Fruit fly (Drosophila melanogaster): Measurements from ENCODE around the gene CG42714.

CG42714 gene

dm6 chr3L:6234035-6234434, at the start of gene CG42714:
CG42714 (minus strand) TSS chr3L:6234056.
- TF ChIP-seq stwl (tag; optimal IDR thresholded peaks at IDR 0.05) (peak; percentile 27), mirr (GFP tag; optimal IDR thresholded peaks at IDR 0.05) (peak; percentile 95), fd64A (GFP tag; optimal IDR thresholded peaks at IDR 0.05) (no peak), pita (GFP tag; optimal IDR thresholded peaks at IDR 0.05) (peak; percentile 3), grn (GFP tag; optimal IDR thresholded peaks at IDR 0.05) (peak; percentile 44), vvl (GFP tag; IDR thresholded peaks at IDR 0.05) (no peak), exex (tag; optimal IDR thresholded peaks at IDR 0.05) (peak; percentile 84)

- no peak for TF ChIP-seq ash1 (GFP tag; optimal IDR thresholded peaks at IDR 0.05)
- no peak for TF ChIP-seq CG7928 (GFP tag; optimal IDR thresholded peaks at IDR 0.05)
- TF ChIP-seq klu (GFP tag; IDR thresholded peaks at IDR 0.05) = no peak
- no peak for TF ChIP-seq ac (GFP tag; optimal IDR thresholded peaks at IDR 0.05)
- TF ChIP-seq Deaf1 (tag; optimal IDR thresholded peaks at IDR 0.05) = no peak
- TF ChIP-seq CG13296 (GFP tag; optimal IDR thresholded peaks at IDR 0.05) = no peak
- no peak for TF ChIP-seq Hmx (GFP tag; optimal IDR thresholded peaks at IDR 0.05)
- TF ChIP-seq ham (GFP tag; IDR thresholded peaks at IDR 0.05) = no peak
- TF ChIP-seq CG17361 (GFP tag; IDR thresholded peaks at IDR 0.05) = no peak
- TF ChIP-seq en (GFP tag; optimal IDR thresholded peaks at IDR 0.05) = no peak
- no peak for TF ChIP-seq Side (GFP tag; optimal IDR thresholded peaks at IDR 0.05)
- TF ChIP-seq CG14050 (GFP tag; IDR thresholded peaks at IDR 0.05) = no peak
- TF ChIP-seq pb (GFP tag; optimal IDR thresholded peaks at IDR 0.05) = no peak
- no peak for TF ChIP-seq CG10366 (GFP tag; IDR thresholded peaks at IDR 0.05)
- no peak for TF ChIP-seq BEAF-32 (GFP tag; optimal IDR thresholded peaks at IDR 0.05)
These were observed 41.6 kb upstream of the CG42714 start, which contains the start of gene CG43168 for dm6 chr3L:6275487-6275886. CG43168 (plus strand) TSS chr3L:6275787.

- TF ChIP-seq CG5245 (GFP tag; optimal IDR thresholded peaks at IDR 0.05) (no peak), tll (GFP tag; optimal IDR thresholded peaks at IDR 0.05) (no peak), Drgx (GFP tag; IDR thresholded peaks at IDR 0.05) (peak; percentile 81), Neu2 (GFP tag; optimal IDR thresholded peaks at IDR 0.05; ENCODE audit: borderline replicate concordance) (no peak), amos (GFP tag; IDR thresholded peaks at IDR 0.05; ENCODE audit: partially characterized antibody) (no peak), gem (tag; optimal IDR thresholded peaks at IDR 0.05) (no peak), CG4730 (GFP tag; IDR thresholded peaks at IDR 0.05) (no peak), tgo (GFP tag; IDR thresholded peaks at IDR 0.05) (no peak), crol (GFP tag; IDR thresholded peaks at IDR 0.05) (0 out of 2 replicates have a peak, but pooled peaks have one; percentile 26), Usf (GFP tag; optimal IDR thresholded peaks at IDR 0.05) (no peak), vnd (GFP tag; IDR thresholded peaks at IDR 0.05; ENCODE audit: partially characterized antibody) (0 out of 3 replicates have a peak, but pooled peaks have one; percentile 17), CG10321 (GFP tag; IDR thresholded peaks at IDR 0.05) (no peak)
These were observed 41.1 kb upstream of the CG42714 start for dm6 chr3L:6274929-6275328.

- TF ChIP-seq fd102C (GFP tag; optimal IDR thresholded peaks at IDR 0.05) = no peak
- 0 out of 3 replicates have a peak, but pooled peaks have one; percentile 10 for TF ChIP-seq row (GFP tag; IDR thresholded peaks at IDR 0.05)
- no peak for TF ChIP-seq CG12391 (tag; optimal IDR thresholded peaks at IDR 0.05)
- no peak for TF ChIP-seq CG1602 (GFP tag; optimal IDR thresholded peaks at IDR 0.05)
- TF ChIP-seq dati (GFP tag; IDR thresholded peaks at IDR 0.05) = no peak
- no peak for TF ChIP-seq CG34376 (GFP tag; optimal IDR thresholded peaks at IDR 0.05)
- no peak for TF ChIP-seq CG15696 (tag; optimal IDR thresholded peaks at IDR 0.05)
- 0 out of 2 replicates have a peak, but pooled peaks have one; percentile 23 for TF ChIP-seq CG31441 (GFP tag; IDR thresholded peaks at IDR 0.05)
- TF ChIP-seq HLHmδ (GFP tag; optimal IDR thresholded peaks at IDR 0.05) = no peak
- no peak for TF ChIP-seq Hmr (GFP tag; optimal IDR thresholded peaks at IDR 0.05)
- no peak for TF ChIP-seq hbn (GFP tag; IDR thresholded peaks at IDR 0.05; ENCODE audit: partially characterized antibody)
- no peak for TF ChIP-seq lilli (GFP tag; optimal IDR thresholded peaks at IDR 0.05)
- no peak for TF ChIP-seq Ets97D (GFP tag; optimal IDR thresholded peaks at IDR 0.05)
- TF ChIP-seq amos (GFP tag; IDR thresholded peaks at IDR 0.05; ENCODE audit: partially characterized antibody) = no peak
- no peak for TF ChIP-seq CG11456 (GFP tag; IDR thresholded peaks at IDR 0.05)
- TF ChIP-seq phol (tag; optimal IDR thresholded peaks at IDR 0.05) = no peak
These were observed 36.4 kb upstream of the CG42714 start for dm6 chr3L:6270283-6270682.
